Fruit fly (Drosophila melanogaster): Measurements from ENCODE around the gene CG34132.

Gene CG34132

DNA sequence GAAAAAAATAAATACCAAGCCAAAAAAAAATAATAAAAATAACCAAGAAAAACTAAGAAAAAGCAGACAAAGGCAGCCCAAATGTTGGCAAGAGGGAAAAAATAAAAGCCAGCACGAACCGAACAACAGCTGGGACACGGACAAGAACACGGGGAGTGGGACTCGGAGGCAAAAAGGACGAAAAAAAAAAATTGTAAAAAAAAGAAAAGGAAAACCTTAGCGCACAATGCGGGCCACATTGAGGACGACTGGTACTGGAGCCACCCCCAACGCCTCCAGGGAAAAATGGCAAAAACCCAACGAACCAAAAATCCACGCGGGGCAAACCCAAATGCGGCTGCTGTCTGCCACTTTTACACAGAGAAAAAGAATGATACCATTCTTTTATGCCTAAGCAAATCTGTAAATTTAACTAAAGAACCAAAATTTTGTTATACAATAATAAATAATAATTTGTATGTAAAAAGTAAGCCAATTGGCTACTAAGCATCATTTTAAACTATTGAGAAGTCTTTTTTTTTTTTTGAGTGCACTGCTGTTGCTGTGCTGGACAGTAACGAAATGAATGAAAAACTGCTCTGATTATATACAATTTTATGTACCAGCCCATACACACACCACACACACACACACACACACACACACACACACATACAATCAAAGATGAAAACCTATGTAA is 46.9 kb downstream of the CG34132 start (continued):
- peak; percentile 49 for TF ChIP-seq Hr3 (GFP tag; optimal IDR thresholded peaks at IDR 0.05)
- TF ChIP-seq jigr1 (GFP tag; IDR thresholded peaks at IDR 0.05), result peak; percentile 48; the same call in 1 of the 3 replicates
- no peak for TF ChIP-seq Kr (GFP tag; optimal IDR thresholded peaks at IDR 0.05)
- TF ChIP-seq CG16813 (GFP tag; IDR thresholded peaks at IDR 0.05; ENCODE audit: partially characterized antibody), result no peak
- no peak for TF ChIP-seq CG2875 (GFP tag; optimal IDR thresholded peaks at IDR 0.05)
- TF ChIP-seq CG8290 (GFP tag; optimal IDR thresholded peaks at IDR 0.05), result no peak
- peak in 1 of 2 experiments; percentile 39 for TF ChIP-seq CG8290 (tag; optimal IDR thresholded peaks at IDR 0.05)
- peak; percentile 83 for TF ChIP-seq HHEX (GFP tag; optimal IDR thresholded peaks at IDR 0.05)
- peak; percentile 63 for TF ChIP-seq CG10209 (GFP tag; optimal IDR thresholded peaks at IDR 0.05)
- no peak for TF ChIP-seq jing (GFP tag; optimal IDR thresholded peaks at IDR 0.05)
- TF ChIP-seq CG8944 (GFP tag; optimal IDR thresholded peaks at IDR 0.05), result no peak
- TF ChIP-seq CG11560 (tag; IDR thresholded peaks at IDR 0.05), result peak; percentile 59; the same call in 1 of the 3 replicates
- TF ChIP-seq CG9932 (GFP tag; IDR thresholded peaks at IDR 0.05), result peak; percentile 79
- TF ChIP-seq crol (GFP tag; IDR thresholded peaks at IDR 0.05), result no peak
- peak; percentile 88 for TF ChIP-seq CG7839 (tag; optimal IDR thresholded peaks at IDR 0.05)
- peak; percentile 87 for TF ChIP-seq cwo (GFP tag; optimal IDR thresholded peaks at IDR 0.05)
- peak; percentile 25; the same call in 1 of the 2 replicates for TF ChIP-seq wor (GFP tag; IDR thresholded peaks at IDR 0.05)
- no peak for TF ChIP-seq mld (GFP tag; IDR thresholded peaks at IDR 0.05; ENCODE audit: partially characterized antibody)
- no peak for TF ChIP-seq CG42726 (GFP tag; IDR thresholded peaks at IDR 0.05; ENCODE audit: partially characterized antibody)
- peak; percentile 77 for TF ChIP-seq phol (tag; optimal IDR thresholded peaks at IDR 0.05)
- TF ChIP-seq Hey (tag; optimal IDR thresholded peaks at IDR 0.05), result no peak
- peak; percentile 28 for TF ChIP-seq mam (GFP tag; optimal IDR thresholded peaks at IDR 0.05)
- no peak for TF ChIP-seq CG4360 (GFP tag; IDR thresholded peaks at IDR 0.05)
- TF ChIP-seq ab (GFP tag; optimal IDR thresholded peaks at IDR 0.05), result no peak
- TF ChIP-seq eyg (GFP tag; optimal IDR thresholded peaks at IDR 0.05), result no peak
- TF ChIP-seq dysf (GFP tag; IDR thresholded peaks at IDR 0.05), result peak; percentile 84
- peak; percentile 9 for TF ChIP-seq Mad (GFP tag; optimal IDR thresholded peaks at IDR 0.05)
- TF ChIP-seq rib (GFP tag; IDR thresholded peaks at IDR 0.05), result peak; percentile 72; the same call in 1 of the 2 replicates
- peak; percentile 60 for TF ChIP-seq CG4404 (GFP tag; IDR thresholded peaks at IDR 0.05)
- peak; percentile 82 for TF ChIP-seq CG9727 (GFP tag; optimal IDR thresholded peaks at IDR 0.05)
- peak; percentile 61 for TF ChIP-seq ttk (GFP tag; IDR thresholded peaks at IDR 0.05)
- TF ChIP-seq CG7928 (GFP tag; optimal IDR thresholded peaks at IDR 0.05), result peak; percentile 27
- peak; percentile 60 for TF ChIP-seq D19B (GFP tag; optimal IDR thresholded peaks at IDR 0.05)
- no peak for TF ChIP-seq nerfin-2 (GFP tag; IDR thresholded peaks at IDR 0.05; ENCODE audit: partially characterized antibody)
- TF ChIP-seq insv (GFP tag; optimal IDR thresholded peaks at IDR 0.05), result no peak
- TF ChIP-seq ash1 (GFP tag; optimal IDR thresholded peaks at IDR 0.05), result no peak
- peak; percentile 3 for TF ChIP-seq CG8359 (GFP tag; optimal IDR thresholded peaks at IDR 0.05; ENCODE audit: borderline replicate concordance)
- TF ChIP-seq CG14710 (tag; optimal IDR thresholded peaks at IDR 0.05), result peak; percentile 33
- peak; percentile 66 for TF ChIP-seq CG6272 (GFP tag; IDR thresholded peaks at IDR 0.05)
- peak; percentile 81 for TF ChIP-seq CG2120 (GFP tag; optimal IDR thresholded peaks at IDR 0.05)
- TF ChIP-seq CG2199 (GFP tag; IDR thresholded peaks at IDR 0.05), result no peak
- no peak for TF ChIP-seq Side (GFP tag; optimal IDR thresholded peaks at IDR 0.05)
- no peak for TF ChIP-seq YL-1 (GFP tag; optimal IDR thresholded peaks at IDR 0.05)
- TF ChIP-seq odd (GFP tag; optimal IDR thresholded peaks at IDR 0.05), result peak; percentile 41
- TF ChIP-seq CG1792 (GFP tag; optimal IDR thresholded peaks at IDR 0.05), result no peak
- TF ChIP-seq HLH3B (GFP tag; IDR thresholded peaks at IDR 0.05), result peak; percentile 76
- peak; percentile 58; the same call in 1 of the 2 replicates for TF ChIP-seq toy (GFP tag; IDR thresholded peaks at IDR 0.05)
- peak; percentile 42 for TF ChIP-seq CG13624 (GFP tag; optimal IDR thresholded peaks at IDR 0.05)
- peak; percentile 77 for TF ChIP-seq CG6813 (GFP tag; optimal IDR thresholded peaks at IDR 0.05)
- TF ChIP-seq CG14860 (GFP tag; IDR thresholded peaks at IDR 0.05; ENCODE audit: partially characterized antibody), result no peak

All from whole organism, embryonic.